Fruit fly (Drosophila melanogaster) whole organism, embryonic: ENCODE results near the gene Dis3.

ENCODE experiments used
- BEAF-32 ChIP-seq: fragments of 200-800 bp; sonication (Bioruptor generic); optimal IDR thresholded peaks from 3 replicates; lab custom pipeline; 2017; ENCODE audit warnings: missing biosample characterization, missing genetic modification characterization, mild to moderate bottlenecking, moderate library complexity, missing genetic modification reagents
- CG1024 ChIP-seq: fragments of 200-800 bp; sonication (Bioruptor generic); IDR thresholded peaks from 2 replicates; pipeline ENCODE4 v1.3.6; 2022; ENCODE audit warnings: missing biosample characterization, missing genetic modification characterization
- CG10959 ChIP-seq: fragments of 200-800 bp; sonication (Bioruptor generic); IDR thresholded peaks from 2 replicates; pipeline ENCODE4 v1.3.6; 2022; ENCODE audit warnings: missing biosample characterization, missing genetic modification characterization
- CG11398 ChIP-seq: fragments of 200-800 bp; sonication (Bioruptor generic); optimal IDR thresholded peaks from 2 replicates; lab custom pipeline; 2016; ENCODE audit warnings: missing biosample characterization, missing genetic modification characterization
- CG11696 ChIP-seq: fragments of 200-800 bp; sonication (Bioruptor generic); IDR thresholded peaks from 2 replicates; pipeline ENCODE4 v1.3.6; 2022; ENCODE audit warnings: missing biosample characterization, missing genetic modification characterization
- CG12391 ChIP-seq: fragments of 200-800 bp; sonication (Bioruptor generic); optimal IDR thresholded peaks from 3 replicates; lab custom pipeline; 2018; ENCODE audit warnings: missing biosample characterization, mild to moderate bottlenecking, missing genetic modification characterization, moderate library complexity
- CG16813 ChIP-seq: fragments of 200-800 bp; sonication (Bioruptor generic); IDR thresholded peaks from 3 replicates; pipeline ENCODE4 v1.3.6; 2022; ENCODE audit warnings: missing biosample characterization, missing genetic modification characterization; ENCODE audit not compliant: partially characterized antibody
- CG17829 ChIP-seq: fragments of 200-800 bp; optimal IDR thresholded peaks from 2 replicates; lab custom pipeline; 2019; ENCODE audit warnings: missing biosample characterization, mild to moderate bottlenecking, missing genetic modification characterization, moderate library complexity
- CG2116 ChIP-seq: fragments of 200-800 bp; sonication (Bioruptor generic); optimal IDR thresholded peaks from 3 replicates; lab custom pipeline; 2018; ENCODE audit warnings: missing biosample characterization, mild to moderate bottlenecking, missing genetic modification characterization
- CG3281 ChIP-seq: fragments of 200-800 bp; sonication (Bioruptor generic); optimal IDR thresholded peaks from 3 replicates; lab custom pipeline; 2017; ENCODE audit warnings: missing biosample characterization, mild to moderate bottlenecking, missing genetic modification characterization
- CG6272 ChIP-seq: fragments of 200-800 bp; sonication (Bioruptor generic); IDR thresholded peaks from 2 replicates; pipeline ENCODE4 v1.3.6; 2022; ENCODE audit warnings: missing biosample characterization, missing genetic modification characterization
- CG6813 ChIP-seq: fragments of 200-800 bp; sonication (Bioruptor generic); optimal IDR thresholded peaks from 2 replicates; lab custom pipeline; 2017; ENCODE audit warnings: missing biosample characterization, missing genetic modification characterization, mild to moderate bottlenecking, moderate library complexity, missing genetic modification reagents
- CG7556 ChIP-seq: fragments of 200-800 bp; sonication (Bioruptor generic); optimal IDR thresholded peaks from 2 replicates; lab custom pipeline; 2017; ENCODE audit warnings: missing biosample characterization, mild to moderate bottlenecking, missing genetic modification characterization
- CG7987 ChIP-seq: fragments of 200-800 bp; sonication (Bioruptor generic); optimal IDR thresholded peaks from 2 replicates; lab custom pipeline; 2018; ENCODE audit warnings: missing biosample characterization, mild to moderate bottlenecking, missing genetic modification characterization, moderate library complexity
- CG9797 ChIP-seq: fragments of 200-800 bp; sonication (Bioruptor generic); optimal IDR thresholded peaks from 3 replicates; lab custom pipeline; 2018; ENCODE audit warnings: missing biosample characterization, mild to moderate bottlenecking, missing genetic modification characterization
- CG9876 ChIP-seq: fragments of 200-800 bp; sonication (Bioruptor generic); optimal IDR thresholded peaks from 2 replicates; lab custom pipeline; 2016; ENCODE audit warnings: missing biosample characterization, missing genetic modification characterization
- D19A ChIP-seq: fragments of 200-800 bp; optimal IDR thresholded peaks from 3 replicates; lab custom pipeline; 2019; ENCODE audit warnings: missing biosample characterization, mild to moderate bottlenecking, missing genetic modification characterization, moderate library complexity
- Dip3 ChIP-seq: fragments of 200-800 bp; sonication (Bioruptor generic); optimal IDR thresholded peaks from 3 replicates; lab custom pipeline; 2016; ENCODE audit warnings: missing biosample characterization, missing genetic modification characterization
- Doc2 ChIP-seq: fragments of 200-800 bp; sonication (Bioruptor generic); IDR thresholded peaks from 2 replicates; pipeline ENCODE4 v1.3.6; 2022; ENCODE audit warnings: missing biosample characterization, missing genetic modification characterization
- HHEX ChIP-seq: fragments of 200-800 bp; sonication (Bioruptor generic); optimal IDR thresholded peaks from 3 replicates; lab custom pipeline; 2017; ENCODE audit warnings: missing biosample characterization, mild to moderate bottlenecking, missing genetic modification characterization, missing genetic modification reagents
- Hr39 ChIP-seq: fragments of >200 bp; optimal IDR thresholded peaks from 2 replicates; lab custom pipeline; 2017
- Kr ChIP-seq: fragments of 200-800 bp; sonication (Bioruptor generic); optimal IDR thresholded peaks from 2 replicates; lab custom pipeline; 2017; ENCODE audit warnings: missing biosample characterization, mild to moderate bottlenecking, missing genetic modification characterization
- Lhr ChIP-seq: fragments of 200-800 bp; sonication (Bioruptor generic); optimal IDR thresholded peaks from 3 replicates; lab custom pipeline; 2017; ENCODE audit warnings: mild to moderate bottlenecking, missing biosample characterization, missing genetic modification reagents, missing genetic modification characterization
- MESR4 ChIP-seq: fragments of 200-800 bp; sonication (Bioruptor generic); optimal IDR thresholded peaks from 2 replicates; lab custom pipeline; 2018; ENCODE audit warnings: missing biosample characterization, mild to moderate bottlenecking, missing genetic modification characterization, moderate library complexity
- Mes4 ChIP-seq: fragments of 200-800 bp; sonication (Bioruptor generic); optimal IDR thresholded peaks from 2 replicates; lab custom pipeline; 2016; ENCODE audit warnings: missing biosample characterization, missing genetic modification characterization
- Nf-YC ChIP-seq: fragments of 200-800 bp; optimal IDR thresholded peaks from 3 replicates; lab custom pipeline; 2019; ENCODE audit warnings: missing biosample characterization, mild to moderate bottlenecking, missing genetic modification characterization, moderate library complexity
- Side ChIP-seq: fragments of 200-800 bp; sonication (Bioruptor generic); optimal IDR thresholded peaks from 2 replicates; lab custom pipeline; 2016; ENCODE audit warnings: missing biosample characterization, missing genetic modification characterization
- Sry-β ChIP-seq: fragments of 200-800 bp; sonication (Bioruptor generic); optimal IDR thresholded peaks from 2 replicates; lab custom pipeline; 2018; ENCODE audit warnings: missing biosample characterization, mild to moderate bottlenecking, missing genetic modification characterization, moderate library complexity
- YL-1 ChIP-seq: fragments of 200-800 bp; sonication (Bioruptor generic); optimal IDR thresholded peaks from 3 replicates; lab custom pipeline; 2017; ENCODE audit warnings: missing biosample characterization, mild to moderate bottlenecking, missing genetic modification characterization
- aop ChIP-seq: fragments of 200-800 bp; sonication (Bioruptor generic); IDR thresholded peaks from 2 replicates; pipeline ENCODE4 v1.3.6; 2022; ENCODE audit warnings: missing biosample characterization, missing genetic modification characterization
- ap ChIP-seq: fragments of 200-800 bp; sonication (Bioruptor generic); IDR thresholded peaks from 2 replicates; pipeline ENCODE4 v1.3.6; 2022; ENCODE audit warnings: missing biosample characterization, missing genetic modification characterization
- crc ChIP-seq: fragments of 200-800 bp; sonication (Bioruptor generic); optimal IDR thresholded peaks from 2 replicates; lab custom pipeline; 2016; ENCODE audit warnings: missing biosample characterization, missing genetic modification characterization
- fd64A ChIP-seq: fragments of 200-800 bp; sonication (Bioruptor generic); optimal IDR thresholded peaks from 3 replicates; lab custom pipeline; 2018; ENCODE audit warnings: missing biosample characterization, mild to moderate bottlenecking, missing genetic modification characterization
- grau ChIP-seq: fragments of 200-800 bp; optimal IDR thresholded peaks from 3 replicates; lab custom pipeline; 2019; ENCODE audit warnings: missing biosample characterization, mild to moderate bottlenecking, missing genetic modification characterization, moderate library complexity
- gro ChIP-seq: fragments of 200-800 bp; sonication (Bioruptor generic); optimal IDR thresholded peaks from 2 replicates; lab custom pipeline; 2016; ENCODE audit warnings: missing biosample characterization, missing genetic modification characterization
- ind ChIP-seq: fragments of 200-800 bp; sonication (Bioruptor generic); optimal IDR thresholded peaks from 3 replicates; lab custom pipeline; 2016; ENCODE audit warnings: missing biosample characterization, missing genetic modification characterization
- jumu ChIP-seq: fragments of 200-800 bp; sonication (Bioruptor generic); optimal IDR thresholded peaks from 3 replicates; lab custom pipeline; 2016; ENCODE audit warnings: missing biosample characterization, missing genetic modification characterization
- knrl ChIP-seq: fragments of 200-800 bp; sonication (Bioruptor generic); IDR thresholded peaks from 3 replicates; pipeline ENCODE4 v1.3.6; 2022; ENCODE audit warnings: missing biosample characterization, missing genetic modification characterization; ENCODE audit not compliant: partially characterized antibody
- lbe ChIP-seq: fragments of 200-800 bp; sonication (Bioruptor generic); optimal IDR thresholded peaks from 2 replicates; lab custom pipeline; 2016; ENCODE audit warnings: missing biosample characterization, mild to moderate bottlenecking, missing genetic modification characterization
- lmd ChIP-seq: fragments of 200-800 bp; sonication (Bioruptor generic); IDR thresholded peaks from 2 replicates; pipeline ENCODE4 v1.3.6; 2022; ENCODE audit warnings: missing biosample characterization, missing genetic modification characterization
- mirr ChIP-seq: fragments of 200-800 bp; sonication (Bioruptor generic); optimal IDR thresholded peaks from 3 replicates; lab custom pipeline; 2018; ENCODE audit warnings: missing biosample characterization, mild to moderate bottlenecking, missing genetic modification characterization
- phol ChIP-seq: fragments of 200-800 bp; sonication (Bioruptor generic); optimal IDR thresholded peaks from 3 replicates; lab custom pipeline; 2018; ENCODE audit warnings: missing biosample characterization, mild to moderate bottlenecking, missing genetic modification characterization, moderate library complexity
- prd ChIP-seq, 3 experiments: fragments of >200 bp in 2 of 3; fragments of 200-800 bp in 1 of 3; sonication (Bioruptor generic) in 1 of 3; optimal IDR thresholded peaks in 2 of 3; IDR thresholded peaks in 1 of 3; 2 replicates in 2 of 3; 3 replicates in 1 of 3; pipeline versions ENCODE4 v1.3.6 to Lab custom; 2017 to 2022; ENCODE audit warnings: missing biosample characterization in 1 of 3, missing genetic modification characterization in 1 of 3
- sim ChIP-seq: fragments of 200-800 bp; sonication (Bioruptor generic); IDR thresholded peaks from 2 replicates; pipeline ENCODE4 v1.3.6; 2022; ENCODE audit warnings: missing biosample characterization, missing genetic modification characterization
- ssp ChIP-seq: fragments of 200-800 bp; sonication (Bioruptor generic); IDR thresholded peaks from 2 replicates; pipeline ENCODE4 v1.3.6; 2022; ENCODE audit warnings: missing biosample characterization, missing genetic modification characterization
- stc ChIP-seq: fragments of 200-800 bp; sonication (Bioruptor generic); IDR thresholded peaks from 2 replicates; pipeline ENCODE4 v1.3.6; 2022; ENCODE audit warnings: missing biosample characterization, missing genetic modification characterization
- tin ChIP-seq: fragments of 200-800 bp; sonication (Bioruptor generic); optimal IDR thresholded peaks from 3 replicates; lab custom pipeline; 2016; ENCODE audit warnings: missing biosample characterization, missing genetic modification characterization
- trem ChIP-seq: fragments of 200-800 bp; optimal IDR thresholded peaks from 3 replicates; lab custom pipeline; 2019; ENCODE audit warnings: missing biosample characterization, mild to moderate bottlenecking, missing genetic modification characterization, moderate library complexity
- twi ChIP-seq: fragments of 200-800 bp; optimal IDR thresholded peaks from 2 replicates; lab custom pipeline; 2019; ENCODE audit warnings: missing biosample characterization, mild to moderate bottlenecking, missing genetic modification characterization, moderate library complexity
- wek ChIP-seq: fragments of 200-800 bp; sonication (Bioruptor generic); optimal IDR thresholded peaks from 3 replicates; lab custom pipeline; 2018; ENCODE audit warnings: missing biosample characterization, mild to moderate bottlenecking, missing genetic modification characterization, moderate library complexity

Dis3 gene

dm6 chr3R:24348420-24349190 is 15.4 kb downstream of the Dis3 start, which contains the start of the genes CG5746 and CG6454 (continued):
- TF ChIP-seq twi (tag; lab: Kevin White, UChicago) (no peak), CG1024 (no peak), CG16813 (GFP tag; lab: Robert Waterston, UW) (no peak), Lhr (GFP tag; lab: Kevin White, UChicago) (no peak), Side (peak; percentile 28), jumu (GFP tag; lab: Kevin White, UChicago) (peak; percentile 61), lmd (GFP tag; lab: Robert Waterston, UW) (peak; percentile 39; the same call in 1 of the 2 replicates), Nf-YC (no peak), CG12391 (tag; lab: Kevin White, UChicago) (peak; percentile 78), ap (GFP tag; lab: Robert Waterston, UW) (no peak), fd64A (no peak), ssp (no peak), CG7556 (GFP tag; lab: Kevin White, UChicago) (no peak), prd (optimal IDR thresholded peaks at IDR 0.05; lab: Kevin White, UChicago) (no peak), prd (GFP tag; IDR thresholded peaks at IDR 0.05; lab: Robert Waterston, UW) (peak; percentile 69), CG11696 (GFP tag; lab: Robert Waterston, UW) (no peak), CG6813 (GFP tag; lab: Kevin White, UChicago) (no peak), grau (tag; lab: Kevin White, UChicago) (no peak), ind (no peak), Sry-β (GFP tag; lab: Kevin White, UChicago) (peak; percentile 85), Mes4 (GFP tag; lab: Kevin White, UChicago) (no peak), CG9876 (GFP tag; lab: Kevin White, UChicago) (no peak), CG6272 (GFP tag; lab: Robert Waterston, UW) (0 out of 2 replicates have a peak, but pooled peaks have one; percentile 32), sim (no peak), stc (no peak), crc (GFP tag; lab: Kevin White, UChicago) (peak; percentile 11), Kr (GFP tag; lab: Kevin White, UChicago) (no peak), YL-1 (GFP tag; lab: Kevin White, UChicago) (peak; percentile 89), CG17829 (tag; lab: Kevin White, UChicago) (peak; percentile 72), CG10959 (no peak), mirr (GFP tag; lab: Kevin White, UChicago) (no peak), Dip3 (GFP tag; lab: Kevin White, UChicago) (peak; percentile 71), knrl (GFP tag; lab: Robert Waterston, UW) (no peak), tin (GFP tag; lab: Kevin White, UChicago) (peak; percentile 45), BEAF-32 (peak; percentile 44), lbe (GFP tag; lab: Kevin White, UChicago) (no peak), HHEX (GFP tag; lab: Kevin White, UChicago) (no peak), CG3281 (GFP tag; lab: Kevin White, UChicago) (no peak), Doc2 (GFP tag; lab: Robert Waterston, UW) (no peak), CG11398 (GFP tag; lab: Kevin White, UChicago) (no peak), CG2116 (peak; percentile 55), MESR4 (GFP tag; lab: Kevin White, UChicago) (peak; percentile 99), D19A (no peak), Hr39 (lab: Kevin White, UChicago) (no peak), phol (tag; lab: Kevin White, UChicago) (peak; percentile 99), gro (GFP tag; lab: Kevin White, UChicago) (peak; percentile 53), wek (GFP tag; lab: Kevin White, UChicago) (no peak), CG9797 (GFP tag; lab: Kevin White, UChicago) (peak; percentile 61), trem (tag; lab: Kevin White, UChicago) (peak; percentile 99), CG7987 (GFP tag; lab: Kevin White, UChicago) (no peak), aop (GFP tag; lab: Robert Waterston, UW) (no peak)
